Fruit fly (Drosophila melanogaster) whole organism, embryonic: ENCODE data around the gene mRpL3.
A peak's percentile ranks its signal among the peaks of the same experiment; 100 is the strongest.

Source experiments
- Awh ChIP-seq: fragments of 200-800 bp; sonication (Bioruptor generic); IDR thresholded peaks from 2 replicates; pipeline ENCODE4, ENCODE4 v1.3.6; 2022; ENCODE audit warnings: missing biosample characterization, missing genetic modification characterization
- BtbVII ChIP-seq: fragments of 200-800 bp; sonication (Bioruptor generic); optimal IDR thresholded peaks from 3 replicates; lab custom pipeline; 2017; ENCODE audit warnings: missing biosample characterization, mild to moderate bottlenecking, missing genetic modification characterization
- CG10267 ChIP-seq: fragments of 200-800 bp; sonication (Bioruptor generic); optimal IDR thresholded peaks from 2 replicates; lab custom pipeline; 2018; ENCODE audit warnings: missing biosample characterization, mild to moderate bottlenecking, missing genetic modification characterization, moderate library complexity
- CG13296 ChIP-seq: fragments of 200-800 bp; sonication (Bioruptor generic); optimal IDR thresholded peaks from 3 replicates; lab custom pipeline; 2018; ENCODE audit warnings: missing biosample characterization, mild to moderate bottlenecking, missing genetic modification characterization
- CG13894 ChIP-seq: fragments of 200-800 bp; sonication (Bioruptor generic); optimal IDR thresholded peaks from 3 replicates; lab custom pipeline; 2018; ENCODE audit warnings: missing biosample characterization, mild to moderate bottlenecking, missing genetic modification characterization, moderate library complexity
- CG14441 ChIP-seq: fragments of 200-800 bp; sonication (Bioruptor generic); IDR thresholded peaks from 2 replicates; pipeline ENCODE4 v1.3.6; 2022; ENCODE audit warnings: missing biosample characterization, missing genetic modification characterization
- CG17829 ChIP-seq: fragments of 200-800 bp; optimal IDR thresholded peaks from 2 replicates; lab custom pipeline; 2019; ENCODE audit warnings: missing biosample characterization, mild to moderate bottlenecking, missing genetic modification characterization, moderate library complexity
- CG2116 ChIP-seq: fragments of 200-800 bp; sonication (Bioruptor generic); optimal IDR thresholded peaks from 3 replicates; lab custom pipeline; 2018; ENCODE audit warnings: missing biosample characterization, mild to moderate bottlenecking, missing genetic modification characterization
- CG32767 ChIP-seq: fragments of 200-800 bp; sonication (Bioruptor generic); IDR thresholded peaks from 2 replicates; pipeline ENCODE4 v1.3.6; 2022; ENCODE audit warnings: missing biosample characterization, missing genetic modification characterization
- CG32772 ChIP-seq: fragments of 200-800 bp; sonication (Bioruptor generic); IDR thresholded peaks from 2 replicates; pipeline ENCODE4 v1.3.6; 2022; ENCODE audit warnings: missing biosample characterization, missing genetic modification characterization
- CG4328 ChIP-seq: fragments of 200-800 bp; sonication (Bioruptor generic); optimal IDR thresholded peaks from 3 replicates; lab custom pipeline; 2017; ENCODE audit warnings: missing biosample characterization, missing genetic modification reagents, missing genetic modification characterization
- CG4730 ChIP-seq: fragments of 200-800 bp; sonication (Bioruptor generic); IDR thresholded peaks from 2 replicates; pipeline ENCODE4 v1.3.6; 2022; ENCODE audit warnings: missing biosample characterization, missing genetic modification characterization
- CG6272 ChIP-seq: fragments of 200-800 bp; sonication (Bioruptor generic); IDR thresholded peaks from 2 replicates; pipeline ENCODE4 v1.3.6; 2022; ENCODE audit warnings: missing biosample characterization, missing genetic modification characterization
- CG6791 ChIP-seq: fragments of 200-800 bp; sonication (Bioruptor generic); IDR thresholded peaks from 3 replicates; pipeline ENCODE4 v1.3.6; 2022; ENCODE audit warnings: missing biosample characterization, missing genetic modification characterization; ENCODE audit not compliant: partially characterized antibody
- CG6854 ChIP-seq: fragments of 200-800 bp; sonication (Bioruptor generic); optimal IDR thresholded peaks from 3 replicates; lab custom pipeline; 2017; ENCODE audit warnings: missing biosample characterization, mild to moderate bottlenecking, missing genetic modification characterization
- CG8089 ChIP-seq: fragments of 200-800 bp; sonication (Bioruptor generic); optimal IDR thresholded peaks from 3 replicates; lab custom pipeline; 2016; ENCODE audit warnings: missing biosample characterization, missing genetic modification characterization
- CG8478 ChIP-seq: fragments of >200 bp; optimal IDR thresholded peaks from 2 replicates; lab custom pipeline; 2018
- CG9437 ChIP-seq: fragments of 200-800 bp; sonication (Bioruptor generic); optimal IDR thresholded peaks from 2 replicates; lab custom pipeline; 2018; ENCODE audit warnings: missing biosample characterization, mild to moderate bottlenecking, missing genetic modification characterization
- CG9817 ChIP-seq: fragments of 200-800 bp; sonication (Bioruptor generic); optimal IDR thresholded peaks from 2 replicates; lab custom pipeline; 2018; ENCODE audit warnings: missing biosample characterization, mild to moderate bottlenecking, missing genetic modification characterization, moderate library complexity
- D19B ChIP-seq: fragments of 200-800 bp; sonication (Bioruptor generic); optimal IDR thresholded peaks from 2 replicates; lab custom pipeline; 2017; ENCODE audit warnings: missing biosample characterization, mild to moderate bottlenecking, missing genetic modification characterization
- Dref ChIP-seq: fragments of 200-800 bp; sonication (Bioruptor generic); IDR thresholded peaks from 2 replicates; pipeline ENCODE4 v1.3.6; 2022; ENCODE audit warnings: missing biosample characterization, missing genetic modification characterization
- Eip74EF ChIP-seq, 2 experiments: fragments of 200-800 bp in 1 of 2; fragments of >200 bp in 1 of 2; sonication (Bioruptor generic) in 1 of 2; optimal IDR thresholded peaks; 2 replicates each; lab custom pipeline; 2017 to 2019; ENCODE audit warnings: missing biosample characterization in 2 of 2, missing genetic modification characterization in 2 of 2, mild to moderate bottlenecking in 1 of 2, moderate library complexity in 1 of 2
- HLHmδ ChIP-seq: fragments of 200-800 bp; sonication (Bioruptor generic); optimal IDR thresholded peaks from 2 replicates; lab custom pipeline; 2018; ENCODE audit warnings: missing biosample characterization, mild to moderate bottlenecking, missing genetic modification characterization, moderate library complexity
- Mad ChIP-seq: fragments of 200-800 bp; sonication (Bioruptor generic); optimal IDR thresholded peaks from 2 replicates; lab custom pipeline; 2016; ENCODE audit warnings: missing biosample characterization, missing genetic modification characterization
- Max ChIP-seq: fragments of 200-800 bp; sonication (Bioruptor generic); optimal IDR thresholded peaks from 2 replicates; lab custom pipeline; 2016; ENCODE audit warnings: missing biosample characterization, mild to moderate bottlenecking, missing genetic modification characterization
- Mes4 ChIP-seq: fragments of 200-800 bp; sonication (Bioruptor generic); optimal IDR thresholded peaks from 2 replicates; lab custom pipeline; 2016; ENCODE audit warnings: missing biosample characterization, missing genetic modification characterization
- NFAT ChIP-seq: fragments of 200-800 bp; sonication (Bioruptor generic); IDR thresholded peaks from 2 replicates; pipeline ENCODE4 v1.3.6; 2022; ENCODE audit warnings: missing biosample characterization, missing genetic modification characterization
- Nf-YC ChIP-seq: fragments of 200-800 bp; optimal IDR thresholded peaks from 3 replicates; lab custom pipeline; 2019; ENCODE audit warnings: missing biosample characterization, mild to moderate bottlenecking, missing genetic modification characterization, moderate library complexity
- Opbp ChIP-seq: fragments of 200-800 bp; sonication (Bioruptor generic); IDR thresholded peaks from 3 replicates; pipeline ENCODE4 v1.3.6; 2022; ENCODE audit warnings: missing biosample characterization, missing genetic modification characterization; ENCODE audit not compliant: partially characterized antibody
- TFAM ChIP-seq: fragments of 200-800 bp; sonication (Bioruptor generic); optimal IDR thresholded peaks from 2 replicates; lab custom pipeline; 2017; ENCODE audit warnings: missing biosample characterization, missing genetic modification characterization, inconsistent platforms
- Taf1 ChIP-seq: fragments of 200-800 bp; sonication (Bioruptor generic); IDR thresholded peaks from 2 replicates; pipeline ENCODE4 v1.3.6; 2022; ENCODE audit warnings: missing biosample characterization, missing genetic modification characterization
- ac ChIP-seq: fragments of 200-800 bp; sonication (Bioruptor generic); optimal IDR thresholded peaks from 3 replicates; lab custom pipeline; 2017; ENCODE audit warnings: missing biosample characterization, mild to moderate bottlenecking, missing genetic modification characterization
- bcd ChIP-seq: fragments of 200-800 bp; sonication (Bioruptor generic); optimal IDR thresholded peaks from 2 replicates; lab custom pipeline; 2017; ENCODE audit warnings: missing biosample characterization, mild to moderate bottlenecking, missing genetic modification characterization
- danr ChIP-seq: fragments of 200-800 bp; sonication (Bioruptor generic); IDR thresholded peaks from 2 replicates; pipeline ENCODE4 v1.3.6; 2022; ENCODE audit warnings: missing biosample characterization, missing genetic modification characterization
- dimm ChIP-seq: fragments of 200-800 bp; sonication (Bioruptor generic); IDR thresholded peaks from 2 replicates; pipeline ENCODE4 v1.3.6; 2022; ENCODE audit warnings: missing biosample characterization, missing genetic modification characterization
- emc ChIP-seq: fragments of 200-800 bp; sonication (Bioruptor generic); optimal IDR thresholded peaks from 2 replicates; lab custom pipeline; 2016; ENCODE audit warnings: missing biosample characterization, missing genetic modification characterization
- eyg ChIP-seq: fragments of 200-800 bp; sonication (Bioruptor generic); optimal IDR thresholded peaks from 3 replicates; lab custom pipeline; 2016; ENCODE audit warnings: missing biosample characterization, missing genetic modification characterization
- fd3F ChIP-seq: fragments of 200-800 bp; sonication (Bioruptor generic); optimal IDR thresholded peaks from 2 replicates; lab custom pipeline; 2018; ENCODE audit warnings: missing biosample characterization, mild to moderate bottlenecking, missing genetic modification characterization, moderate library complexity
- gem ChIP-seq: fragments of 200-800 bp; sonication (Bioruptor generic); optimal IDR thresholded peaks from 2 replicates; lab custom pipeline; 2019; ENCODE audit warnings: missing biosample characterization, mild to moderate bottlenecking, missing genetic modification characterization, moderate library complexity
- her ChIP-seq: fragments of 200-800 bp; sonication (Bioruptor generic); optimal IDR thresholded peaks from 2 replicates; lab custom pipeline; 2016; ENCODE audit warnings: missing biosample characterization, missing genetic modification characterization
- kay ChIP-seq: fragments of 200-800 bp; sonication (Bioruptor generic); optimal IDR thresholded peaks from 2 replicates; lab custom pipeline; 2016; ENCODE audit warnings: missing biosample characterization, missing genetic modification characterization
- knrl ChIP-seq: fragments of 200-800 bp; sonication (Bioruptor generic); IDR thresholded peaks from 3 replicates; pipeline ENCODE4 v1.3.6; 2022; ENCODE audit warnings: missing biosample characterization, missing genetic modification characterization; ENCODE audit not compliant: partially characterized antibody
- lov ChIP-seq, 2 experiments: fragments of 200-800 bp in 1 of 2; fragments of >200 bp in 1 of 2; sonication (Bioruptor generic) in 1 of 2; IDR thresholded peaks in 1 of 2; optimal IDR thresholded peaks in 1 of 2; 2 replicates in 1 of 2; 3 replicates in 1 of 2; pipeline versions ENCODE4 v1.3.6 to Lab custom; 2017 to 2022; ENCODE audit warnings: missing biosample characterization in 1 of 2, missing genetic modification characterization in 1 of 2
- nom ChIP-seq: fragments of 200-800 bp; sonication (Bioruptor generic); optimal IDR thresholded peaks from 2 replicates; lab custom pipeline; 2017; ENCODE audit warnings: missing biosample characterization, missing genetic modification characterization, mild to moderate bottlenecking, moderate library complexity, missing genetic modification reagents
- rib ChIP-seq: fragments of 200-800 bp; sonication (Bioruptor generic); IDR thresholded peaks from 2 replicates; pipeline ENCODE4 v1.3.6; 2022; ENCODE audit warnings: missing biosample characterization, missing genetic modification characterization
- tx ChIP-seq: fragments of 200-800 bp; sonication (Bioruptor generic); optimal IDR thresholded peaks from 2 replicates; lab custom pipeline; 2016; ENCODE audit warnings: missing biosample characterization, missing genetic modification characterization
- vfl ChIP-seq: fragments of 200-800 bp; sonication (Bioruptor generic); optimal IDR thresholded peaks from 2 replicates; lab custom pipeline; 2016; ENCODE audit warnings: missing biosample characterization, missing genetic modification characterization
- zen ChIP-seq: fragments of 200-800 bp; sonication (Bioruptor generic); optimal IDR thresholded peaks from 3 replicates; lab custom pipeline; 2018; ENCODE audit warnings: missing biosample characterization, mild to moderate bottlenecking, missing genetic modification characterization, moderate library complexity
- zfh1 ChIP-seq: fragments of 200-800 bp; sonication (Bioruptor generic); IDR thresholded peaks from 3 replicates; pipeline ENCODE4 v1.3.6; 2022; ENCODE audit warnings: missing biosample characterization, missing genetic modification characterization

Gene mRpL3

DNA sequence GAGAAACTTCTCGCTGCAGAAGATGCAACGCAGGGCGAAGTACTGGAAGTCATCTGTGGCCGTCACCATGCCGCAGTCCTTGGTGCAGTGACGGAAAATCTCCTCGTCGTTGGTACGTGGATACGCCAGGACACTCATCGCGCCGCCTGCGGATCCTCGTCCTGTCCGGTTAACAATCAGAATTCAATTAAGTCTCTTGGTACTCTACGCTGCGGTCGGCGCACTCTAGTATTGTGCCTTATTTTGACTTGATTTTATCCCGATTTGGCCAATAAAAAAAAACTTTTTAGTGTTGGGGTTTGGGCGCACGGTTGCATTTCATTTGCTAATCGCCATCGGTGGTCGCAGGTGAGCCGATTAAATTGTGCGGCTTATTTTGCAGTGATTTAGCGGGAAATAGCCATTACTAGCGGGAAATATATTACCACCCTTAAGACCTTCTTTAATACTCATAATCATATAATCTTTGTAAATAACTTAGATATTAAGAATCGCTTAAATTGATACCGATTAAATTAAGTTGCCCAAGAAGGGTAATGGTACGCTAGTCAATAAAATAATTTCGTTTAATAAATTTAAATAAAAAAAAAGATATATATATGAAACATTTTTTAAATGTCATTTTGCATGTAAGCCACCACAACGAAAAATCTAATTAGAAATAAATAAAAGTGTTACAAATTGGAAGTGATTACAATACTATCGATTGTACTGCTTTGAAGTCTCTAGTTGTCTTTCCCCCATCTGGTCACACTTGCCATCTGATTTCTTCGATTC, 15.0 kb upstream of the mRpL3 start, which contains the start of the genes CG8944 and CCT6 (continued):
- no peak for TF ChIP-seq CG9817
- TF ChIP-seq knrl (GFP tag; lab: Robert Waterston, UW): 0 out of 3 replicates have a peak, but pooled peaks have one; percentile 42
- TF ChIP-seq ac (GFP tag; lab: Kevin White, UChicago): no peak
- no peak for TF ChIP-seq gem (tag; lab: Kevin White, UChicago)
- no peak for TF ChIP-seq rib (GFP tag; lab: Robert Waterston, UW)
- peak; percentile 22 for TF ChIP-seq CG17829 (tag; lab: Kevin White, UChicago)
- peak; percentile 22 for TF ChIP-seq CG4328 (GFP tag; lab: Kevin White, UChicago)
- no peak for TF ChIP-seq vfl (GFP tag; lab: Kevin White, UChicago)
- peak; percentile 40 for TF ChIP-seq CG10267 (tag; lab: Kevin White, UChicago)
- no peak for TF ChIP-seq kay
- no peak for TF ChIP-seq CG14441 (GFP tag; lab: Robert Waterston, UW)
- no peak for TF ChIP-seq fd3F (GFP tag; lab: Kevin White, UChicago)
- no peak for TF ChIP-seq Mad
- no peak for TF ChIP-seq CG8478 (lab: Kevin White, UChicago)
- TF ChIP-seq Nf-YC (tag; lab: Kevin White, UChicago): peak; percentile 31
- TF ChIP-seq CG2116 (GFP tag; lab: Kevin White, UChicago): peak; percentile 96
- no peak for TF ChIP-seq BtbVII (GFP tag; lab: Kevin White, UChicago)
- TF ChIP-seq Eip74EF (GFP tag; optimal IDR thresholded peaks at IDR 0.05; lab: Kevin White, UChicago): no peak
- no peak for TF ChIP-seq lov (optimal IDR thresholded peaks at IDR 0.05; lab: Kevin White, UChicago)
- TF ChIP-seq lov (GFP tag; IDR thresholded peaks at IDR 0.05; lab: Robert Waterston, UW): no peak
- no peak for TF ChIP-seq TFAM (GFP tag; lab: Kevin White, UChicago)
- no peak for TF ChIP-seq Taf1
- no peak for TF ChIP-seq HLHmδ (GFP tag; lab: Kevin White, UChicago)
- no peak for TF ChIP-seq zen
- no peak for TF ChIP-seq tx (GFP tag; lab: Kevin White, UChicago)
- no peak for TF ChIP-seq CG8089
- no peak for TF ChIP-seq Max (GFP tag; lab: Kevin White, UChicago)
- no peak for TF ChIP-seq D19B (GFP tag; lab: Kevin White, UChicago)
- 0 out of 2 replicates have a peak, but pooled peaks have one; percentile 34 for TF ChIP-seq CG32772 (GFP tag; lab: Robert Waterston, UW)
- TF ChIP-seq CG13296: no peak
- TF ChIP-seq Mes4 (GFP tag; lab: Kevin White, UChicago): no peak
- TF ChIP-seq CG4730 (GFP tag; lab: Robert Waterston, UW): no peak
- no peak for TF ChIP-seq CG6854 (GFP tag; lab: Kevin White, UChicago)
- TF ChIP-seq CG6272 (GFP tag; lab: Robert Waterston, UW): no peak
- TF ChIP-seq Opbp (GFP tag; lab: Robert Waterston, UW): peak; percentile 40; the same call in 1 of the 3 replicates
- peak; percentile 5 for TF ChIP-seq bcd
- TF ChIP-seq CG6791: peak; percentile 58; the same call in 1 of the 3 replicates
- no peak for TF ChIP-seq emc (GFP tag; lab: Kevin White, UChicago)
- no peak for TF ChIP-seq CG13894 (tag; lab: Kevin White, UChicago)
- TF ChIP-seq danr: no peak
- no peak for TF ChIP-seq her (GFP tag; lab: Kevin White, UChicago)
- no peak for TF ChIP-seq Awh (GFP tag; lab: Robert Waterston, UW)
- no peak for TF ChIP-seq nom (GFP tag; lab: Kevin White, UChicago)
- no peak for TF ChIP-seq zfh1
- no peak for TF ChIP-seq CG9437 (GFP tag; lab: Kevin White, UChicago)
- no peak for TF ChIP-seq NFAT (GFP tag; lab: Robert Waterston, UW)
- no peak for TF ChIP-seq dimm (GFP tag; lab: Robert Waterston, UW)
- no peak for TF ChIP-seq CG32767
- no peak for TF ChIP-seq eyg (GFP tag; lab: Kevin White, UChicago)
- peak; percentile 71 for TF ChIP-seq Dref (GFP tag; lab: Robert Waterston, UW)
